Fruit fly (Drosophila melanogaster): ENCODE data around the gene CG42750.

The CG42750 gene

dm6 chr2L:18152172-18152639 lies 123.4 kb downstream of the CG42750 start, which contains the start of gene Socs36E (continued):
- TF ChIP-seq Atf6 (GFP tag; IDR thresholded peaks at IDR 0.05) (no peak), otp (GFP tag; IDR thresholded peaks at IDR 0.05) (0 out of 3 replicates have a peak, but pooled peaks have one; percentile 49), danr (GFP tag; IDR thresholded peaks at IDR 0.05) (no peak), pzg (GFP tag; optimal IDR thresholded peaks at IDR 0.05) (peak; percentile 100), z (GFP tag; IDR thresholded peaks at IDR 0.05) (peak; percentile 72; the same call in 2 of the 3 replicates), Lpt (GFP tag; optimal IDR thresholded peaks at IDR 0.05) (no peak), CG18476 (GFP tag; optimal IDR thresholded peaks at IDR 0.05) (no peak), CG7556 (GFP tag; optimal IDR thresholded peaks at IDR 0.05) (no peak), CG10959 (GFP tag; IDR thresholded peaks at IDR 0.05) (peak; percentile 33; the same call in 1 of the 2 replicates), Hmx (GFP tag; optimal IDR thresholded peaks at IDR 0.05) (no peak), CG2889 (GFP tag; IDR thresholded peaks at IDR 0.05) (no peak), CG1602 (GFP tag; optimal IDR thresholded peaks at IDR 0.05) (no peak), CG31388 (GFP tag; optimal IDR thresholded peaks at IDR 0.05) (no peak), odd (GFP tag; optimal IDR thresholded peaks at IDR 0.05) (no peak), E2f2 (GFP tag; IDR thresholded peaks at IDR 0.05) (peak; percentile 68), CG4360 (GFP tag; IDR thresholded peaks at IDR 0.05) (0 out of 2 replicates have a peak, but pooled peaks have one; percentile 40), ssp (GFP tag; IDR thresholded peaks at IDR 0.05) (peak; percentile 56; the same call in 1 of the 2 replicates), ATbp (GFP tag; optimal IDR thresholded peaks at IDR 0.05) (no peak), B-H2 (GFP tag; optimal IDR thresholded peaks at IDR 0.05) (peak; percentile 69), crp (GFP tag; optimal IDR thresholded peaks at IDR 0.05) (no peak), CG13123 (GFP tag; optimal IDR thresholded peaks at IDR 0.05) (peak; percentile 23), CG31224 (GFP tag; IDR thresholded peaks at IDR 0.05) (no peak), CG8281 (tag; optimal IDR thresholded peaks at IDR 0.05) (no peak), Neu2 (GFP tag; optimal IDR thresholded peaks at IDR 0.05; ENCODE audit: borderline replicate concordance) (peak; percentile 28), CG11093 (GFP tag; IDR thresholded peaks at IDR 0.05) (no peak), cas (GFP tag; IDR thresholded peaks at IDR 0.05) (no peak), bowl (GFP tag; IDR thresholded peaks at IDR 0.05) (no peak), CG14965 (GFP tag; optimal IDR thresholded peaks at IDR 0.05; ENCODE audit: borderline replicate concordance) (no peak), sisA (GFP tag; IDR thresholded peaks at IDR 0.05) (no peak), zen2 (GFP tag; IDR thresholded peaks at IDR 0.05; ENCODE audit: partially characterized antibody) (no peak; the same call in 2 of the 3 replicates), Nf-YB (GFP tag; optimal IDR thresholded peaks at IDR 0.05) (peak; percentile 43), usp (GFP tag; optimal IDR thresholded peaks at IDR 0.05) (no peak), Fer3 (tag; optimal IDR thresholded peaks at IDR 0.05) (no peak), Fer2 (tag; optimal IDR thresholded peaks at IDR 0.05) (no peak), CoRest (tag; optimal IDR thresholded peaks at IDR 0.05) (peak; percentile 44), CG3995 (GFP tag; optimal IDR thresholded peaks at IDR 0.05) (peak; percentile 55), CG6813 (GFP tag; optimal IDR thresholded peaks at IDR 0.05) (no peak), CG2678 (tag; optimal IDR thresholded peaks at IDR 0.05) (peak; percentile 2), Taf1 (GFP tag; IDR thresholded peaks at IDR 0.05) (no peak), CG9797 (GFP tag; optimal IDR thresholded peaks at IDR 0.05) (peak; percentile 99), CG10209 (GFP tag; optimal IDR thresholded peaks at IDR 0.05) (no peak), Bdp1 (GFP tag; optimal IDR thresholded peaks at IDR 0.05) (peak; percentile 49), hb (GFP tag; IDR thresholded peaks at IDR 0.05; ENCODE audit: partially characterized antibody) (no peak), CG8388 (GFP tag; optimal IDR thresholded peaks at IDR 0.05) (peak; percentile 23), ci (GFP tag; IDR thresholded peaks at IDR 0.05) (no peak; the same call in 1 of the 3 replicates), oc (tag; optimal IDR thresholded peaks at IDR 0.05) (peak; percentile 24), CG15514 (GFP tag; optimal IDR thresholded peaks at IDR 0.05) (peak; percentile 87), Six4 (GFP tag; optimal IDR thresholded peaks at IDR 0.05) (no peak), CG12942 (GFP tag; optimal IDR thresholded peaks at IDR 0.05) (no peak), pnt (GFP tag; optimal IDR thresholded peaks at IDR 0.05) (peak; percentile 4), al (GFP tag; IDR thresholded peaks at IDR 0.05) (0 out of 2 replicates have a peak, but pooled peaks have one; percentile 37)

Data from whole organism, embryonic.